Worm (Caenorhabditis elegans) whole organism, early embryonic: ENCODE measurements around the gene nhr-164.

Experiments used
- B0310.2 ChIP-seq: sonication (generic microtip); optimal IDR thresholded peaks from 2 replicates; lab custom pipeline; 2016; ENCODE audit warnings: mild to moderate bottlenecking, missing genetic modification characterization, missing compliant biosample characterization
- aly-1 ChIP-seq: sonication (generic microtip); optimal IDR thresholded peaks from 2 replicates; lab custom pipeline; 2016; ENCODE audit warnings: missing genetic modification characterization, missing compliant biosample characterization
- ama-1 ChIP-seq: fragments of 150-350 bp; optimal IDR thresholded peaks from 2 replicates; lab custom pipeline; 2014
- ceh-13 ChIP-seq: fragments of 200-800 bp; sonication (Bioruptor generic); optimal IDR thresholded peaks from 2 replicates; lab custom pipeline; 2018; ENCODE audit warnings: mild to moderate bottlenecking, missing genetic modification characterization, missing compliant biosample characterization
- scrt-1 ChIP-seq: fragments of 200-800 bp; sonication (Bioruptor generic); IDR thresholded peaks from 2 replicates; pipeline ENCODE4 v1.3.6; 2022; ENCODE audit warnings: missing genetic modification characterization, missing compliant biosample characterization
- sea-1 ChIP-seq: fragments of 200-800 bp; sonication (Bioruptor generic); conservative IDR thresholded peaks from 2 replicates; pipeline ENCODE4 v1.3.6; 2022; ENCODE audit warnings: missing genetic modification characterization, missing compliant biosample characterization

DNA sequence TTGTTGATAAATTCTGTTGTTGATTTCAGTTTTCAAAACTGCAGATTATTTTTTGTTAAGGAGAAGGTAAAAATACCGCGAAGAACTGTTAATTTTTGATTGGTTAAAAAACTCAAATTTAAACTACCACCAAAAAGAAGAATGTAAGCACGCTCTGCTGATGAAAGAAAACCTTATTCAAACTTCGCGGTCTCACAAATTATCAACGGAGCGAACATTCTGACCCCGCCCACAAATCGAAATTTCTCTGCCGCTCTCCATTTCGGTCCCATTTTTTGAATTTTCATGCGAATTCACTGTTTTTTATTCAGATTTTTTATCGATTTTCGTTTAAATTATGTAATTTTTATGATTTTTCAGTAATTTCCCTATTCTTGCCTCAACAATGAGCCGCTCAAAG, 46.0 kb downstream of the nhr-164 start, which contains the start of gene cyn-3:
- TF ChIP-seq sea-1 (GFP tag; lab: Robert Waterston, UW): no peak
- TF ChIP-seq B0310.2 (tag; lab: Kevin White, UChicago): no peak
- TF ChIP-seq aly-1 (tag; lab: Kevin White, UChicago): no peak
- TF ChIP-seq ceh-13: no peak
- no peak for TF ChIP-seq ama-1 (lab: Kevin White, UChicago)
- no peak for TF ChIP-seq scrt-1 (GFP tag; lab: Robert Waterston, UW)
